Worm (Caenorhabditis elegans) whole organism, early embryonic: Measurements from ENCODE around the gene spcs-2.

Experiments
- B0310.2 ChIP-seq: sonication (generic microtip); optimal IDR thresholded peaks from 2 replicates; lab custom pipeline; 2016; ENCODE audit warnings: mild to moderate bottlenecking, missing genetic modification characterization, missing compliant biosample characterization
- F13C5.2 ChIP-seq: sonication (generic microtip); optimal IDR thresholded peaks from 2 replicates; lab custom pipeline; 2017; ENCODE audit warnings: mild to moderate bottlenecking, missing genetic modification characterization, inconsistent platforms, missing compliant biosample characterization
- aly-1 ChIP-seq: sonication (generic microtip); optimal IDR thresholded peaks from 2 replicates; lab custom pipeline; 2016; ENCODE audit warnings: missing genetic modification characterization, missing compliant biosample characterization
- ama-1 ChIP-seq: fragments of 150-350 bp; optimal IDR thresholded peaks from 2 replicates; lab custom pipeline; 2014
- ceh-13 ChIP-seq: fragments of 200-800 bp; sonication (Bioruptor generic); optimal IDR thresholded peaks from 2 replicates; lab custom pipeline; 2018; ENCODE audit warnings: mild to moderate bottlenecking, missing genetic modification characterization, missing compliant biosample characterization
- ceh-36 ChIP-seq: sonication (generic microtip); optimal IDR thresholded peaks from 2 replicates; lab custom pipeline; 2016; ENCODE audit warnings: missing genetic modification characterization, inconsistent platforms, missing compliant biosample characterization
- ets-7 ChIP-seq: sonication (generic microtip); optimal IDR thresholded peaks from 2 replicates; lab custom pipeline; 2016; ENCODE audit warnings: missing genotype, missing genetic modification characterization, missing compliant biosample characterization
- flt-1 ChIP-seq: fragments of 200-800 bp; sonication (Bioruptor generic); IDR thresholded peaks from 2 replicates; pipeline ENCODE4 v1.3.6; 2022; ENCODE audit warnings: missing genetic modification characterization, missing compliant biosample characterization
- hmbx-1 ChIP-seq: sonication (generic microtip); optimal IDR thresholded peaks from 2 replicates; lab custom pipeline; 2016; ENCODE audit warnings: mild to moderate bottlenecking, missing genetic modification characterization, missing compliant biosample characterization
- hmg-4 ChIP-seq: fragments of 200-800 bp; sonication (Bioruptor generic); optimal IDR thresholded peaks from 2 replicates; lab custom pipeline; 2018; ENCODE audit warnings: mild to moderate bottlenecking, missing genetic modification characterization, missing compliant biosample characterization
- hnd-1 ChIP-seq: sonication (generic microtip); optimal IDR thresholded peaks from 2 replicates; lab custom pipeline; 2016; ENCODE audit warnings: missing genetic modification characterization, missing compliant biosample characterization
- pes-1 ChIP-seq: fragments of 200-800 bp; sonication (Bioruptor generic); IDR thresholded peaks from 2 replicates; pipeline ENCODE4 v1.3.6; 2022; ENCODE audit warnings: missing genetic modification reagents, missing genetic modification characterization, missing compliant biosample characterization
- scrt-1 ChIP-seq: fragments of 200-800 bp; sonication (Bioruptor generic); IDR thresholded peaks from 2 replicates; pipeline ENCODE4 v1.3.6; 2022; ENCODE audit warnings: missing genetic modification characterization, missing compliant biosample characterization
- sea-1 ChIP-seq: fragments of 200-800 bp; sonication (Bioruptor generic); conservative IDR thresholded peaks from 2 replicates; pipeline ENCODE4 v1.3.6; 2022; ENCODE audit warnings: missing genetic modification characterization, missing compliant biosample characterization
- tbx-11 ChIP-seq: fragments of 200-800 bp; sonication (Bioruptor generic); IDR thresholded peaks from 2 replicates; pipeline ENCODE4 v1.3.6; 2022; ENCODE audit warnings: missing genetic modification characterization, missing compliant biosample characterization
- tbx-37 ChIP-seq: fragments of 200-800 bp; sonication (Bioruptor generic); conservative IDR thresholded peaks from 2 replicates; pipeline ENCODE4 v1.3.6; 2022; ENCODE audit warnings: missing genetic modification reagents, missing genetic modification characterization, missing compliant biosample characterization
- tra-4 ChIP-seq: sonication (generic microtip); optimal IDR thresholded peaks from 2 replicates; lab custom pipeline; 2017; ENCODE audit warnings: missing genetic modification characterization, missing compliant biosample characterization

Gene spcs-2

ce11 chrIII:12910365-12910764, 35.5 kb downstream of the spcs-2 start, which contains the start of gene flp-14:
flp-14 (plus strand) TSS chrIII:12910510.
- TF ChIP-seq B0310.2 (tag; lab: Kevin White, UChicago): no peak
- no peak for TF ChIP-seq aly-1 (tag; lab: Kevin White, UChicago)

- TF ChIP-seq hnd-1 (tag; lab: Kevin White, UChicago) (no peak), B0310.2 (tag; lab: Kevin White, UChicago) (no peak), hmbx-1 (no peak), scrt-1 (GFP tag; lab: Robert Waterston, UW) (no peak), F13C5.2 (no peak), tbx-37 (no peak), ceh-13 (GFP tag; lab: Kevin White, UChicago) (no peak), aly-1 (tag; lab: Kevin White, UChicago) (no peak), ama-1 (lab: Kevin White, UChicago) (no peak), ets-7 (no peak), flt-1 (no peak), tbx-11 (GFP tag; lab: Robert Waterston, UW) (no peak), tra-4 (no peak), pes-1 (GFP tag; lab: Robert Waterston, UW) (no peak), sea-1 (no peak), ceh-36 (tag; lab: Kevin White, UChicago) (no peak)
These were observed 41.6 kb downstream of the spcs-2 start for ce11 chrIII:12916459-12916858.

ce11 chrIII:12917852-12918251, 43.0 kb downstream of the spcs-2 start:
- TF ChIP-seq tra-4: no peak

- TF ChIP-seq ceh-36 (tag; lab: Kevin White, UChicago) (no peak), scrt-1 (GFP tag; lab: Robert Waterston, UW) (no peak), flt-1 (no peak), tra-4 (no peak), ets-7 (no peak), hmbx-1 (no peak), hmg-4 (GFP tag; lab: Kevin White, UChicago) (no peak), pes-1 (GFP tag; lab: Robert Waterston, UW) (no peak)
These were observed 43.7 kb downstream of the spcs-2 start, which contains the start of gene Y37D8A.16 for ce11 chrIII:12918575-12918974. Y37D8A.16 (minus strand) TSS chrIII:12918675.

ce11 chrIII:12919882-12920281, 45.1 kb downstream of the spcs-2 start:
- no peak for TF ChIP-seq sea-1
- TF ChIP-seq hmbx-1: no peak
- TF ChIP-seq flt-1: no peak
- TF ChIP-seq ets-7: no peak
- no peak for TF ChIP-seq hmg-4 (GFP tag; lab: Kevin White, UChicago)
- no peak for TF ChIP-seq aly-1 (tag; lab: Kevin White, UChicago)
- no peak for TF ChIP-seq tbx-37
- no peak for TF ChIP-seq hnd-1 (tag; lab: Kevin White, UChicago)
- no peak for TF ChIP-seq scrt-1 (GFP tag; lab: Robert Waterston, UW)
- no peak for TF ChIP-seq F13C5.2
- no peak for TF ChIP-seq B0310.2 (tag; lab: Kevin White, UChicago)
- no peak for TF ChIP-seq tra-4
- TF ChIP-seq ceh-13 (GFP tag; lab: Kevin White, UChicago): no peak
- TF ChIP-seq ama-1 (lab: Kevin White, UChicago): no peak
- TF ChIP-seq pes-1 (GFP tag; lab: Robert Waterston, UW): no peak
- TF ChIP-seq tbx-11 (GFP tag; lab: Robert Waterston, UW): no peak

ce11 chrIII:12920810-12921209, 46.0 kb downstream of the spcs-2 start:
- TF ChIP-seq hnd-1 (tag; lab: Kevin White, UChicago) (no peak), ceh-13 (GFP tag; lab: Kevin White, UChicago) (no peak), flt-1 (no peak), aly-1 (tag; lab: Kevin White, UChicago) (no peak), ets-7 (no peak), tbx-11 (GFP tag; lab: Robert Waterston, UW) (no peak)
